Fruit fly (Drosophila melanogaster): ENCODE measurements around the gene CG13895.

DNA sequence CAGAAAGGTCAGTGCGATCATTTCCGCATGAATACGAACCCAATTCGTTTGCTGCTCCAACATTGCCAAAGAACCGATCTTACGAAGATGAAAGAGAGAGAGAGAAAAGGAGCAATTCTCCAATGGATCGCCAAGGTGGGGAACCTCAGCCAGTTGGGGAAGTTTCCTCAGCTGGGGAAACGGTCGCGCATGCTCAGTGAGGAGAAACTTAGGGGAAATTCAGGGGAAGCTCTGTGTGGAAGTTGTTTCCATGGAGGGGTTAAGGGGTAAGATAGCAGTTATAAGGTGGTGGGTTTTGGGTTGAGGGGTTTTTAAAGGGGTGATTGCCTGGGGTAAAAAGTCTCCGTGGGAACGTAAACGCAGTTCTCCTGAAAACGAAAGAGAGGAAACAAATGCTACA is 34.7 kb downstream of the CG13895 start:
- TF ChIP-seq ovo (GFP tag; optimal IDR thresholded peaks at IDR 0.05) (no peak), Crg-1 (GFP tag; optimal IDR thresholded peaks at IDR 0.05) (no peak), CG14711 (tag; optimal IDR thresholded peaks at IDR 0.05) (no peak), cnc (optimal IDR thresholded peaks at IDR 0.05) (no peak), CG33017 (tag; optimal IDR thresholded peaks at IDR 0.05) (no peak), CG7101 (tag; optimal IDR thresholded peaks at IDR 0.05) (no peak), Hr96 (GFP tag; optimal IDR thresholded peaks at IDR 0.05) (no peak), bab1 (GFP tag; optimal IDR thresholded peaks at IDR 0.05) (no peak)
